Worm (Caenorhabditis elegans): ENCODE measurements around the gene nhr-183.

- TF ChIP-seq tbx-2 (tag; optimal IDR thresholded peaks at IDR 0.05) (no peak), snpc-4 (tag; optimal IDR thresholded peaks at IDR 0.05) (no peak), egl-13 (tag; optimal IDR thresholded peaks at IDR 0.05) (no peak), skn-1 (tag; optimal IDR thresholded peaks at IDR 0.05) (no peak), unc-62 (GFP tag; optimal IDR thresholded peaks at IDR 0.05) (no peak), mab-9 (GFP tag; IDR thresholded peaks at IDR 0.05) (no peak), elt-2 (tag; optimal IDR thresholded peaks at IDR 0.05) (no peak), pqm-1 (tag; optimal IDR thresholded peaks at IDR 0.05) (no peak), pag-3 (tag; optimal IDR thresholded peaks at IDR 0.05; ENCODE audit: borderline replicate concordance, insufficient read depth) (no peak), unc-30 (tag; optimal IDR thresholded peaks at IDR 0.05) (no peak), aly-2 (tag; optimal IDR thresholded peaks at IDR 0.05) (no peak), hlh-4 (tag; optimal IDR thresholded peaks at IDR 0.05) (no peak), mep-1 (tag; optimal IDR thresholded peaks at IDR 0.05) (no peak)
These were observed 47.5 kb downstream of the nhr-183 start for ce11 chrV:2216927-2217326.

All from whole organism, L1 larva.